Fruit fly (Drosophila melanogaster) S2 (cell line): ENCODE measurements around the gene Rpp20.

ENCODE experiments used
- CG8478 ChIP-seq: fragments of >200 bp; optimal IDR thresholded peaks from 2 replicates; lab custom pipeline; 2018
- CTCF ChIP-seq, 2 experiments: fragments of >200 bp; optimal IDR thresholded peaks; 2 replicates each; lab custom pipeline; 2018

- no peak for TF ChIP-seq CG8478 (lab: Kevin White, UChicago)
- no peak for TF ChIP-seq CTCF (optimal IDR thresholded peaks at IDR 0.05; lab: Kevin White, UChicago)
Observed at dm6 chrX:19788621-19788944, 44.4 kb downstream of the Rpp20 start.
